Worm (Caenorhabditis elegans) whole organism, L1 larva: ENCODE results near the gene syx-18.

Source experiments
- C04F5.9 ChIP-seq: sonication (generic microtip); optimal IDR thresholded peaks from 2 replicates; lab custom pipeline; 2016; ENCODE audit warnings: missing genetic modification characterization, missing compliant biosample characterization
- C34B4.2 ChIP-seq: sonication (generic microtip); optimal IDR thresholded peaks from 2 replicates; lab custom pipeline; 2017; ENCODE audit warnings: mild to moderate bottlenecking, missing genetic modification characterization, missing compliant biosample characterization
- F16B12.6 ChIP-seq: fragments of 150-350 bp; optimal IDR thresholded peaks from 2 replicates; lab custom pipeline; 2014; ENCODE audit warnings: missing biosample characterization, missing genetic modification characterization
- Y116A8C.19 ChIP-seq: sonication (generic microtip); optimal IDR thresholded peaks from 2 replicates; lab custom pipeline; 2016; ENCODE audit warnings: missing compliant biosample characterization, missing genetic modification characterization, borderline replicate concordance
- alr-1 ChIP-seq: fragments of 200-800 bp; sonication (Bioruptor generic); optimal IDR thresholded peaks from 2 replicates; lab custom pipeline; 2018; ENCODE audit warnings: borderline replicate concordance, mild to moderate bottlenecking, missing genetic modification characterization, missing compliant biosample characterization
- ama-1 ChIP-seq: fragments of 150-350 bp; optimal IDR thresholded peaks from 2 replicates; lab custom pipeline; 2014
- blmp-1 ChIP-seq: fragments of 150-350 bp; optimal IDR thresholded peaks from 2 replicates; lab custom pipeline; 2014; ENCODE audit warnings: missing biosample characterization, missing genetic modification characterization
- ceh-82 ChIP-seq, 3 experiments: fragments of 150-350 bp in 1 of 3; sonication (generic microtip) in 2 of 3; optimal IDR thresholded peaks; 2 replicates each; lab custom pipeline; 2014 to 2017; ENCODE audit warnings: missing biosample characterization in 3 of 3, missing genetic modification characterization in 3 of 3
- ceh-90 ChIP-seq: sonication (generic microtip); optimal IDR thresholded peaks from 2 replicates; lab custom pipeline; 2016; ENCODE audit warnings: missing genetic modification characterization, missing compliant biosample characterization
- dpl-1 ChIP-seq, 3 experiments: fragments of 150-350 bp in 2 of 3; sonication (generic microtip) in 1 of 3; optimal IDR thresholded peaks; 2 replicates each; lab custom pipeline; 2014 to 2017; ENCODE audit warnings: missing biosample characterization in 3 of 3, missing genetic modification characterization in 3 of 3, missing genetic modification reagents in 3 of 3
- dsc-1 ChIP-seq: sonication (generic microtip); optimal IDR thresholded peaks from 2 replicates; lab custom pipeline; 2016; ENCODE audit warnings: mild to moderate bottlenecking, missing genetic modification characterization, missing compliant biosample characterization
- efl-1 ChIP-seq, 4 experiments: fragments of 150-350 bp; optimal IDR thresholded peaks in 3 of 4; peaks in 1 of 4; 1 replicate in 1 of 4; 2 replicates in 3 of 4; lab custom pipeline; 2014; ENCODE audit warnings: missing biosample characterization in 2 of 4, missing genetic modification characterization in 2 of 4, missing genetic modification reagents in 2 of 4
- egl-13 ChIP-seq: sonication (generic microtip); optimal IDR thresholded peaks from 2 replicates; lab custom pipeline; 2016; ENCODE audit warnings: missing genotype, missing genetic modification reagents, missing genetic modification characterization, missing compliant biosample characterization
- elt-2 ChIP-seq: sonication (generic microtip); optimal IDR thresholded peaks from 2 replicates; lab custom pipeline; 2016; ENCODE audit warnings: missing genetic modification characterization, mild to moderate bottlenecking, inconsistent platforms, missing compliant biosample characterization, missing genetic modification reagents
- elt-3 ChIP-seq, 6 experiments: fragments of 150-350 bp in 1 of 6; sonication (generic microtip); optimal IDR thresholded peaks; 2 replicates each; lab custom pipeline; 2017 to 2018; ENCODE audit warnings: missing biosample characterization in 6 of 6, missing genetic modification characterization in 6 of 6, inconsistent platforms in 1 of 6
- ets-5 ChIP-seq: fragments of 200-800 bp; sonication (Bioruptor generic); IDR thresholded peaks from 2 replicates; pipeline ENCODE4 v1.3.6; 2022; ENCODE audit warnings: missing genetic modification characterization, missing compliant biosample characterization
- fos-1 ChIP-seq: fragments of 150-350 bp; optimal IDR thresholded peaks from 2 replicates; lab custom pipeline; 2014; ENCODE audit warnings: missing biosample characterization, missing genetic modification characterization
- irx-1 ChIP-seq: sonication (generic microtip); optimal IDR thresholded peaks from 2 replicates; lab custom pipeline; 2016; ENCODE audit warnings: missing genetic modification characterization, missing compliant biosample characterization
- jun-1 ChIP-seq: fragments of 150-350 bp; optimal IDR thresholded peaks from 2 replicates; lab custom pipeline; 2014; ENCODE audit warnings: missing biosample characterization, missing genetic modification reagents, missing genetic modification characterization
- lin-13 ChIP-seq: fragments of 150-350 bp; optimal IDR thresholded peaks from 2 replicates; lab custom pipeline; 2014; ENCODE audit warnings: missing biosample characterization, missing genetic modification reagents, missing genetic modification characterization
- lin-14 ChIP-seq: fragments of 200-800 bp; sonication (Bioruptor generic); optimal IDR thresholded peaks from 2 replicates; lab custom pipeline; 2018; ENCODE audit warnings: mild to moderate bottlenecking, missing genetic modification characterization, moderate library complexity, missing compliant biosample characterization
- lin-35 ChIP-seq, 2 experiments: fragments of 150-350 bp; optimal IDR thresholded peaks; 2 replicates each; lab custom pipeline; 2014; ENCODE audit warnings: missing biosample characterization in 2 of 2, missing genetic modification characterization in 2 of 2, missing genetic modification reagents in 2 of 2
- lir-3 ChIP-seq: sonication (generic microtip); optimal IDR thresholded peaks from 2 replicates; lab custom pipeline; 2016; ENCODE audit warnings: mild to moderate bottlenecking, missing genetic modification characterization, moderate library complexity, missing compliant biosample characterization; ENCODE audit not compliant: poor library complexity
- lsy-2 ChIP-seq, 2 experiments: fragments of 150-350 bp; optimal IDR thresholded peaks; 2 replicates each; lab custom pipeline; 2014; ENCODE audit warnings: missing biosample characterization in 2 of 2, missing genetic modification characterization in 2 of 2
- mdl-1 ChIP-seq, 2 experiments: fragments of 150-350 bp; optimal IDR thresholded peaks; 2 replicates each; lab custom pipeline; 2014 to 2017; ENCODE audit warnings: missing biosample characterization in 2 of 2, missing genetic modification characterization in 2 of 2, inconsistent platforms in 1 of 2
- nhr-20 ChIP-seq: sonication (generic microtip); optimal IDR thresholded peaks from 2 replicates; lab custom pipeline; 2016; ENCODE audit warnings: mild to moderate bottlenecking, missing genetic modification characterization, missing compliant biosample characterization
- nhr-47 ChIP-seq: sonication (generic microtip); optimal IDR thresholded peaks from 2 replicates; lab custom pipeline; 2016; ENCODE audit warnings: mild to moderate bottlenecking, missing genetic modification characterization, moderate library complexity, missing compliant biosample characterization
- nhr-71 ChIP-seq: sonication (generic microtip); optimal IDR thresholded peaks from 2 replicates; lab custom pipeline; 2016; ENCODE audit warnings: mild to moderate bottlenecking, missing genetic modification characterization, moderate library complexity, missing compliant biosample characterization
- nhr-84 ChIP-seq: sonication (generic microtip); optimal IDR thresholded peaks from 2 replicates; lab custom pipeline; 2017; ENCODE audit warnings: missing biosample characterization, missing genetic modification characterization
- nhr-90 ChIP-seq: sonication (generic microtip); optimal IDR thresholded peaks from 2 replicates; lab custom pipeline; 2016; ENCODE audit warnings: mild to moderate bottlenecking, missing genetic modification characterization, missing compliant biosample characterization; ENCODE audit not compliant: poor library complexity
- pag-3 ChIP-seq: sonication (generic microtip); optimal IDR thresholded peaks from 2 replicates; lab custom pipeline; 2017; ENCODE audit warnings: missing genetic modification characterization, mild to moderate bottlenecking, missing compliant biosample characterization, antibody characterized with exemption, borderline replicate concordance; ENCODE audit not compliant: insufficient read depth
- pqm-1 ChIP-seq: sonication (generic microtip); optimal IDR thresholded peaks from 3 replicates; lab custom pipeline; 2017; ENCODE audit warnings: missing biosample characterization, missing genetic modification characterization
- skn-1 ChIP-seq: fragments of 150-350 bp; optimal IDR thresholded peaks from 2 replicates; lab custom pipeline; 2014; ENCODE audit warnings: missing biosample characterization, missing genetic modification characterization
- snpc-4 ChIP-seq: fragments of 150-350 bp; optimal IDR thresholded peaks from 2 replicates; lab custom pipeline; 2014; ENCODE audit warnings: missing biosample characterization, missing genetic modification characterization
- snu-23 ChIP-seq: sonication (generic microtip); optimal IDR thresholded peaks from 2 replicates; lab custom pipeline; 2016; ENCODE audit warnings: missing genetic modification characterization, missing compliant biosample characterization
- tbx-2 ChIP-seq: sonication (generic microtip); optimal IDR thresholded peaks from 2 replicates; lab custom pipeline; 2016; ENCODE audit warnings: missing genetic modification characterization, missing compliant biosample characterization
- tlp-1 ChIP-seq: fragments of 150-350 bp; optimal IDR thresholded peaks from 2 replicates; lab custom pipeline; 2014; ENCODE audit warnings: missing biosample characterization, missing genetic modification characterization
- unc-130 ChIP-seq: fragments of 150-350 bp; optimal IDR thresholded peaks from 2 replicates; lab custom pipeline; 2017; ENCODE audit warnings: missing biosample characterization, missing genetic modification characterization, inconsistent platforms
- zip-4 ChIP-seq: fragments of 200-800 bp; sonication (Bioruptor generic); optimal IDR thresholded peaks from 2 replicates; lab custom pipeline; 2018; ENCODE audit warnings: mild to moderate bottlenecking, missing genetic modification characterization, moderate library complexity, missing compliant biosample characterization

Gene syx-18

DNA sequence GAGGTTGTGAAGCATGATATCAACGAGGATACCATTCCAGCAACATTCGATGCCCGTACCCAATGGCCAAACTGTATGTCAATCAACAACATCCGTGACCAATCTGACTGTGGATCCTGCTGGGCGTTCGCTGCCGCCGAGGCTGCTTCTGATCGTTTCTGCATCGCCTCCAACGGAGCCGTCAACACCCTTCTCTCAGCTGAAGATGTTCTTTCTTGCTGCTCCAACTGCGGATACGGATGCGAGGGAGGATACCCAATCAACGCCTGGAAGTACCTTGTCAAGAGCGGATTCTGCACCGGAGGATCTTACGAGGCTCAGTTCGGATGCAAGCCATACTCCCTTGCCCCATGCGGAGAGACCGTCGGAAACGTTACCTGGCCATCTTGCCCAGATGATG, 40.3 kb downstream of the syx-18 start:
- TF ChIP-seq zip-4 (no peak), efl-1 (optimal IDR thresholded peaks at IDR 0.05; lab: Kevin White, UChicago) (no peak), efl-1 (GFP tag; optimal IDR thresholded peaks at IDR 0.05 in 1 of 2; lab: Kevin White, UChicago) (peak in 1 of 2 experiments; percentile 76)

DNA sequence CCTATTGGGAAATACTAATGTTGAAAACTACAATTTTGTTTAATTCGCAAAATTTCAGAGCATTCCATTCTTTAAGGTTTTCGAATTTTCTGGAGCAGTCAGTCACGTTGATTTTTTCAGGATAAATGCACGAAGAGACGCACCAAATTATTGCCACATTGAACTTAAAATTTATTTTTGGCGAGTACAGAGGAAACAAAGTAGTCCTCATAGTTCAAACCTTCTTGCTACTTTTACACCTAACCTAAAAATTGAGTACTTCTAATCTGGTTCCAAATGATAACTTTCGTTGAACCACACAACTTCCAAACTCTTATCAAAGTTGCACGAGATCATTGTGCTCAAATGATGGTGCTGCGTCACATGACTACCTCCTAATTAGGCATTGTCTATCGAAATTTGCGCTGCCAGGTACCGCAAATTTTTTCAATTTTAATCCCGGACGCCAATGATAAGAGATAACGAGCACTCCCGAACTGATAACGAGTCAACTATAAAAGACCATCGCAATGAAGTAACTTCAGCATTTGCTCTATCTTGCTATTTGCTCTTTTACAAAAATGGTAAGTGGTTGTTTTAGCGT, 41.0 kb downstream of the syx-18 start, which contains the start of gene cpr-4:
Gene cpr-4, plus strand, starts transcription at position 523 of the 583 bp plus-strand sequence.
- TF ChIP-seq efl-1 (optimal IDR thresholded peaks at IDR 0.05; lab: Kevin White, UChicago) (no peak), efl-1 (GFP tag; optimal IDR thresholded peaks at IDR 0.05 in 1 of 2; lab: Kevin White, UChicago) (peak in 1 of 2 experiments; percentile 82), fos-1 (no peak), egl-13 (tag; lab: Kevin White, UChicago) (peak; percentile 28), pqm-1 (peak; percentile 94), C04F5.9 (tag; lab: Kevin White, UChicago) (no peak), skn-1 (tag; lab: Kevin White, UChicago) (peak; percentile 10), elt-2 (tag; lab: Kevin White, UChicago) (peak; percentile 100), ama-1 (lab: Kevin White, UChicago) (peak; percentile 28), ceh-82 (tag; optimal IDR thresholded peaks at IDR 0.05; lab: Kevin White, UChicago) (no peak), nhr-84 (no peak), dsc-1 (tag; lab: Kevin White, UChicago) (no peak), elt-3 (tag; optimal IDR thresholded peaks at IDR 0.05; lab: Kevin White, UChicago) (no peak), nhr-71 (tag; lab: Kevin White, UChicago) (peak; percentile 48), ceh-90 (tag; lab: Kevin White, UChicago) (no peak), pag-3 (tag; lab: Kevin White, UChicago) (no peak), lin-35 (GFP tag; optimal IDR thresholded peaks at IDR 0.05; lab: Kevin White, UChicago) (peak in 1 of 2 experiments; percentile 44), jun-1 (tag; lab: Kevin White, UChicago) (peak; percentile 46), mdl-1 (tag; optimal IDR thresholded peaks at IDR 0.05; lab: Kevin White, UChicago) (peak in 1 of 2 experiments; percentile 66), snu-23 (no peak), lin-14 (GFP tag; lab: Kevin White, UChicago) (no peak), snpc-4 (no peak), ets-5 (GFP tag; lab: Robert Waterston, UW) (no peak), C34B4.2 (tag; lab: Kevin White, UChicago) (no peak), Y116A8C.19 (no peak), lin-13 (GFP tag; lab: Kevin White, UChicago) (no peak), nhr-90 (tag; lab: Kevin White, UChicago) (peak; percentile 48), tbx-2 (tag; lab: Kevin White, UChicago) (no peak), tlp-1 (tag; lab: Kevin White, UChicago) (peak; percentile 34), nhr-20 (tag; lab: Kevin White, UChicago) (peak; percentile 39), irx-1 (tag; lab: Kevin White, UChicago) (no peak), nhr-47 (no peak), lir-3 (tag; lab: Kevin White, UChicago) (no peak), lsy-2 (tag; optimal IDR thresholded peaks at IDR 0.05; lab: Kevin White, UChicago) (peak in 1 of 2 experiments; percentile 5), blmp-1 (tag; lab: Kevin White, UChicago) (no peak), unc-130 (tag; lab: Kevin White, UChicago) (no peak)

DNA sequence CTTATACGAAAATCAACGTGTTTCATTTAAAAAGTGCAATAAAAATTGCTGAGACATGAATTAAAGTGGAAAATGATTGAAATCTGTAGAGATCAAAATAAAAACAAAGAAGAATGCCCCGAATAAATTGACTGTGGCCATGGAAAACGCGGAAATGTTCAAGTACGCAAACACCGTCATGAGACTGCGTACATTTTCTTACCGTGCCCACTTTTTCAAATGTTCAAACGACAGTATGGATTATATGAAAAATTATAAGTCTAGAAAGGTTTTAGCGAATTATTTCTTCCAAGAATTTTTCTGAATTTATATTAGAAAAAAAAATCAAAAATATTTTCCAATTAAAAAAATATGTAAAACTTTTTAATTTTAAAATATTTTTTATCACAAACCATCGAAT, 43.7 kb downstream of the syx-18 start:
- TF ChIP-seq lsy-2 (tag; optimal IDR thresholded peaks at IDR 0.05; lab: Kevin White, UChicago): peak; percentile 43 to 94
- peak; percentile 29 to 48 for TF ChIP-seq efl-1 (optimal IDR thresholded peaks at IDR 0.05; lab: Kevin White, UChicago)
- peak in 1 of 2 experiments; percentile 43 for TF ChIP-seq efl-1 (GFP tag; optimal IDR thresholded peaks at IDR 0.05 in 1 of 2; lab: Kevin White, UChicago)
- peak; percentile 70 for TF ChIP-seq F16B12.6 (tag; lab: Kevin White, UChicago)
- peak in 1 of 3 experiments; percentile 5 for TF ChIP-seq ceh-82 (tag; optimal IDR thresholded peaks at IDR 0.05; lab: Kevin White, UChicago)
- TF ChIP-seq lin-35 (GFP tag; optimal IDR thresholded peaks at IDR 0.05; lab: Kevin White, UChicago): peak; percentile 10 to 45
- peak in 2 of 3 experiments; percentile 29 to 54 for TF ChIP-seq dpl-1 (GFP tag; optimal IDR thresholded peaks at IDR 0.05; lab: Kevin White, UChicago)
- TF ChIP-seq blmp-1 (tag; lab: Kevin White, UChicago): peak; percentile 34
- TF ChIP-seq lin-14 (GFP tag; lab: Kevin White, UChicago): no peak
- no peak for TF ChIP-seq alr-1 (tag; lab: Kevin White, UChicago)
- no peak for TF ChIP-seq elt-2 (tag; lab: Kevin White, UChicago)
